Worm (Caenorhabditis elegans) whole organism, L3 larva: Measurements from ENCODE around the gene F44D12.16.
A peak's percentile ranks its signal among the peaks of the same experiment; 100 is the strongest.

ENCODE experiments used
- R02D3.7 ChIP-seq: fragments of 150-350 bp; optimal IDR thresholded peaks from 2 replicates; lab custom pipeline; 2014; ENCODE audit warnings: missing biosample characterization, missing genetic modification characterization
- ZK546.5 ChIP-seq: sonication (generic microtip); optimal IDR thresholded peaks from 2 replicates; lab custom pipeline; 2017; ENCODE audit warnings: missing biosample characterization, missing genetic modification characterization
- aly-2 ChIP-seq: fragments of 150-350 bp; optimal IDR thresholded peaks from 2 replicates; lab custom pipeline; 2014; ENCODE audit warnings: missing biosample characterization, missing genetic modification characterization
- ama-1 ChIP-seq: fragments of 150-350 bp; optimal IDR thresholded peaks from 2 replicates; lab custom pipeline; 2018
- ceh-28 ChIP-seq: fragments of 150-350 bp; optimal IDR thresholded peaks from 2 replicates; lab custom pipeline; 2014; ENCODE audit warnings: missing biosample characterization, missing genetic modification reagents, missing genetic modification characterization
- ceh-9 ChIP-seq: sonication (generic microtip); optimal IDR thresholded peaks from 2 replicates; lab custom pipeline; 2018; ENCODE audit warnings: missing biosample characterization, missing genetic modification characterization
- daf-12 ChIP-seq: fragments of 150-350 bp; optimal IDR thresholded peaks from 2 replicates; lab custom pipeline; 2014; ENCODE audit warnings: missing biosample characterization, missing genetic modification reagents, missing genetic modification characterization
- egl-27 ChIP-seq: sonication (generic microtip); optimal IDR thresholded peaks from 4 replicates; lab custom pipeline; 2017; ENCODE audit warnings: missing biosample characterization, missing genetic modification reagents, missing genetic modification characterization
- egl-5 ChIP-seq: fragments of 150-350 bp; optimal IDR thresholded peaks from 2 replicates; lab custom pipeline; 2017; ENCODE audit warnings: missing biosample characterization, missing genetic modification reagents, missing genetic modification characterization, inconsistent platforms
- elt-1 ChIP-seq: fragments of 150-350 bp; optimal IDR thresholded peaks from 2 replicates; lab custom pipeline; 2014; ENCODE audit warnings: missing biosample characterization, missing genetic modification characterization
- elt-3 ChIP-seq, 3 experiments: fragments of 150-350 bp in 1 of 3; sonication (generic microtip) in 2 of 3; optimal IDR thresholded peaks; 2 replicates in 2 of 3; 4 replicates in 1 of 3; lab custom pipeline; 2014 to 2017; ENCODE audit warnings: missing biosample characterization in 3 of 3, missing genetic modification characterization in 3 of 3
- fkh-10 ChIP-seq: sonication (generic microtip); optimal IDR thresholded peaks from 2 replicates; lab custom pipeline; 2017; ENCODE audit warnings: missing biosample characterization, missing genetic modification reagents, missing genetic modification characterization
- fkh-2 ChIP-seq: fragments of 150-350 bp; optimal IDR thresholded peaks from 2 replicates; lab custom pipeline; 2014; ENCODE audit warnings: missing biosample characterization, missing genetic modification reagents, missing genetic modification characterization
- fos-1 ChIP-seq: fragments of 150-350 bp; optimal IDR thresholded peaks from 2 replicates; lab custom pipeline; 2014; ENCODE audit warnings: missing biosample characterization, missing genetic modification characterization
- hmg-11 ChIP-seq: sonication (generic microtip); optimal IDR thresholded peaks from 2 replicates; lab custom pipeline; 2016; ENCODE audit warnings: missing genetic modification characterization, missing compliant biosample characterization
- jun-1 ChIP-seq: fragments of 150-350 bp; optimal IDR thresholded peaks from 2 replicates; lab custom pipeline; 2014; ENCODE audit warnings: missing biosample characterization, missing genetic modification reagents, missing genetic modification characterization
- lin-15B ChIP-seq: fragments of 150-350 bp; optimal IDR thresholded peaks from 2 replicates; lab custom pipeline; 2014; ENCODE audit warnings: missing biosample characterization, missing genetic modification characterization
- lin-39 ChIP-seq: fragments of 150-350 bp; optimal IDR thresholded peaks from 2 replicates; lab custom pipeline; 2018; ENCODE audit warnings: missing biosample characterization, missing genetic modification reagents, missing genetic modification characterization
- mml-1 ChIP-seq: fragments of 150-350 bp; sonication (generic microtip); optimal IDR thresholded peaks from 3 replicates; lab custom pipeline; 2014; ENCODE audit warnings: missing biosample characterization, missing genetic modification characterization
- nhr-11 ChIP-seq: fragments of 150-350 bp; optimal IDR thresholded peaks from 2 replicates; lab custom pipeline; 2014; ENCODE audit warnings: missing biosample characterization, missing genetic modification characterization
- nhr-12 ChIP-seq: fragments of 150-350 bp; optimal IDR thresholded peaks from 2 replicates; lab custom pipeline; 2014; ENCODE audit warnings: missing biosample characterization, missing genetic modification characterization
- nhr-23 ChIP-seq: fragments of 150-350 bp; optimal IDR thresholded peaks from 2 replicates; lab custom pipeline; 2014; ENCODE audit warnings: missing biosample characterization, missing genetic modification reagents, missing genetic modification characterization
- nhr-237 ChIP-seq: fragments of 150-350 bp; optimal IDR thresholded peaks from 2 replicates; lab custom pipeline; 2014; ENCODE audit warnings: missing biosample characterization, missing genetic modification characterization
- nhr-25 ChIP-seq: sonication (generic microtip); optimal IDR thresholded peaks from 2 replicates; lab custom pipeline; 2017; ENCODE audit warnings: missing biosample characterization, missing genetic modification characterization
- nhr-28 ChIP-seq: fragments of 150-350 bp; optimal IDR thresholded peaks from 2 replicates; lab custom pipeline; 2014; ENCODE audit warnings: missing biosample characterization, missing genetic modification characterization
- nhr-67 ChIP-seq: fragments of 150-350 bp; optimal IDR thresholded peaks from 2 replicates; lab custom pipeline; 2014; ENCODE audit warnings: missing biosample characterization, missing genetic modification characterization
- pha-4 ChIP-seq: fragments of 150-350 bp; optimal IDR thresholded peaks from 2 replicates; lab custom pipeline; 2014; ENCODE audit warnings: missing biosample characterization, missing genetic modification reagents, missing genetic modification characterization
- pqm-1 ChIP-seq: fragments of 150-350 bp; optimal IDR thresholded peaks from 2 replicates; lab custom pipeline; 2017; ENCODE audit warnings: missing biosample characterization, missing genetic modification characterization, inconsistent platforms
- skn-1 ChIP-seq: fragments of 150-350 bp; optimal IDR thresholded peaks from 2 replicates; lab custom pipeline; 2014; ENCODE audit warnings: missing biosample characterization, missing genetic modification characterization
- snpc-4 ChIP-seq: fragments of 150-350 bp; optimal IDR thresholded peaks from 2 replicates; lab custom pipeline; 2014; ENCODE audit warnings: missing biosample characterization, missing genetic modification characterization
- unc-39 ChIP-seq: sonication (generic microtip); optimal IDR thresholded peaks from 4 replicates; lab custom pipeline; 2017; ENCODE audit warnings: missing biosample characterization, missing genetic modification characterization
- ztf-11 ChIP-seq: fragments of 150-350 bp; optimal IDR thresholded peaks from 2 replicates; lab custom pipeline; 2014; ENCODE audit warnings: missing biosample characterization, missing genetic modification characterization

Gene F44D12.16

ce11 chrIV:10009536-10009935 is 19.3 kb upstream of the F44D12.16 start, which contains the start of gene magu-4:
magu-4 (plus strand) TSS chrIV:10009753.
- TF ChIP-seq ztf-11 (tag; lab: Kevin White, UChicago) (no peak), pqm-1 (no peak), nhr-23 (peak; percentile 61), jun-1 (no peak), aly-2 (tag; lab: Kevin White, UChicago) (no peak), nhr-237 (no peak)

ce11 chrIV:10016977-10017376 is 11.9 kb upstream of the F44D12.16 start, which contains the start of gene ent-7:
ent-7 (plus strand) TSS chrIV:10017277.
- TF ChIP-seq mml-1 (tag; lab: Kevin White, UChicago) (no peak), jun-1 (no peak), nhr-28 (no peak), nhr-11 (tag; lab: Kevin White, UChicago) (no peak), lin-39 (tag; lab: Kevin White, UChicago) (no peak), ZK546.5 (tag; lab: Kevin White, UChicago) (no peak), elt-3 (tag; optimal IDR thresholded peaks at IDR 0.05; lab: Kevin White, UChicago) (no peak), ama-1 (lab: Kevin White, UChicago) (no peak), egl-5 (tag; lab: Kevin White, UChicago) (no peak), unc-39 (tag; lab: Kevin White, UChicago) (no peak), daf-12 (tag; lab: Kevin White, UChicago) (no peak), ceh-28 (tag; lab: Kevin White, UChicago) (no peak), egl-27 (no peak), nhr-237 (no peak), nhr-23 (no peak), snpc-4 (tag; lab: Kevin White, UChicago) (no peak)

- TF ChIP-seq pha-4 (tag; lab: Kevin White, UChicago) (peak; percentile 22), R02D3.7 (no peak), pqm-1 (peak; percentile 1), mml-1 (tag; lab: Kevin White, UChicago) (no peak)
Measured at ce11 chrIV:10017633-10018032, 11.2 kb upstream of the F44D12.16 start, which contains the start of gene F44D12.2. F44D12.2 (minus strand) TSS chrIV:10017733.

ce11 chrIV:10021283-10021682 is 7.6 kb upstream of the F44D12.16 start, which contains the start of gene F44D12.19:
F44D12.19 (plus strand) TSS chrIV:10021583.
- TF ChIP-seq nhr-11 (tag; lab: Kevin White, UChicago) (no peak), elt-1 (no peak), fkh-10 (GFP tag; lab: Kevin White, UChicago) (no peak), ama-1 (lab: Kevin White, UChicago) (no peak), nhr-12 (tag; lab: Kevin White, UChicago) (no peak), nhr-28 (no peak), nhr-25 (tag; lab: Kevin White, UChicago) (no peak), aly-2 (tag; lab: Kevin White, UChicago) (no peak), egl-5 (tag; lab: Kevin White, UChicago) (no peak), ceh-28 (tag; lab: Kevin White, UChicago) (no peak)
- TF ChIP-seq, all 47 proteins: peak for 0

- TF ChIP-seq egl-27 (no peak), R02D3.7 (no peak)
Measured at ce11 chrIV:10022991-10023390, 5.9 kb upstream of the F44D12.16 start, which contains the start of gene F44D12.8. F44D12.8 (plus strand) TSS chrIV:10023291.

- TF ChIP-seq jun-1 (no peak), ZK546.5 (tag; lab: Kevin White, UChicago) (no peak), nhr-23 (no peak), hmg-11 (no peak), pqm-1 (no peak), nhr-67 (tag; lab: Kevin White, UChicago) (no peak), nhr-11 (tag; lab: Kevin White, UChicago) (no peak), R02D3.7 (no peak), ceh-9 (tag; lab: Kevin White, UChicago) (no peak), ceh-28 (tag; lab: Kevin White, UChicago) (no peak), lin-15B (tag; lab: Kevin White, UChicago) (no peak), fkh-10 (GFP tag; lab: Kevin White, UChicago) (no peak), fkh-2 (tag; lab: Kevin White, UChicago) (no peak), nhr-237 (no peak), fos-1 (tag; lab: Kevin White, UChicago) (no peak), skn-1 (tag; lab: Kevin White, UChicago) (no peak), elt-3 (tag; optimal IDR thresholded peaks at IDR 0.05; lab: Kevin White, UChicago) (no peak), nhr-12 (tag; lab: Kevin White, UChicago) (no peak), nhr-28 (no peak), lin-39 (tag; lab: Kevin White, UChicago) (no peak)
Measured at ce11 chrIV:10026129-10026528, 2.8 kb upstream of the F44D12.16 start.
